Fruit fly (Drosophila melanogaster): ENCODE data around the gene CG3987.
A peak's percentile ranks its signal among the peaks of the same experiment; 100 is the strongest.

Gene CG3987

DNA sequence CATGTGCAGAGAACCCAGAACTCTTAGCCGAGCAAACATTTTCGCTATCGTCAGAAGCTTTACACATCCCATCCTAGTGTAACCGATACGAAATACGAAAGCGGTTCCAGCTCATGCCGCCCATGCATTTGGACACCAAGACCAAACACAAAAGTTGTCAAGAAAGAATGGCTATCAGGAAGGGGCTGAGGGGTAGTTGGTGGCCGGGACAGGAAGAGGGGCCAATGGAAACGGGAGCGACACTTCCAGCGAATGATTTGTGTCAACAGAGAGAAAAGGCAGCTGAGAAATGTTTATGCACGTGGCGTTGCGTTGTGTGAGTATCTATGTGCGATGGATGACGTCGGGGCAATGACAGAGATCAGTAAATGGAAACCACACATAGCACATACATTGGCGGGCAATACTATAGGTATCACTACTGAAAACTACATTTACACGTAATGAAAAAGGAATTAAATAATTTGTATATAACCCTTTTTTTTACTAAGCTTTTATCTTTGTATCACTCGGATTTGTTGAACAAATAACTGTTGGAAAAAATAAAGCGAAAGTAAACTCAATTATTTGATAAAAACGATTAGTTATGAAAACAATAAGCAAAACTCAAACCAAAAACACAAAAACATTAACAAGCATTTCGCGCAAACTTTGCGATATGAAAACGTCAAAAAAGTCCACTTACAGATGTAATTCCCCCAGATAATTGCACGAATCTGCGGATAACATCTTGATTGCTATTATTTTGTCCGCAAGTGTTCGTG, 25.1 kb upstream of the CG3987 start (continued):
- TF ChIP-seq CG10543 (GFP tag; optimal IDR thresholded peaks at IDR 0.05) (no peak), CG6854 (GFP tag; optimal IDR thresholded peaks at IDR 0.05) (no peak), Med (GFP tag) (peak; percentile 62), D (optimal IDR thresholded peaks at IDR 0.05) (no peak), D (GFP tag; optimal IDR thresholded peaks at IDR 0.05) (peak; percentile 64), CG18011 (GFP tag; optimal IDR thresholded peaks at IDR 0.05) (no peak), gfzf (GFP tag; optimal IDR thresholded peaks at IDR 0.05) (no peak), CG9727 (GFP tag; optimal IDR thresholded peaks at IDR 0.05) (peak; percentile 43), row (GFP tag; IDR thresholded peaks at IDR 0.05) (peak; percentile 33; the same call in 2 of the 3 replicates), CG11504 (tag; optimal IDR thresholded peaks at IDR 0.05) (peak; percentile 76), Six4 (GFP tag; optimal IDR thresholded peaks at IDR 0.05) (peak; percentile 18), CG10654 (GFP tag; optimal IDR thresholded peaks at IDR 0.05) (peak; percentile 4), CG12659 (GFP tag; optimal IDR thresholded peaks at IDR 0.05) (peak; percentile 8), nerfin-1 (tag; optimal IDR thresholded peaks at IDR 0.05) (peak; percentile 41), Ets65A (GFP tag) (peak; percentile 83), MBD-R2 (GFP tag; IDR thresholded peaks at IDR 0.05) (no peak), Fer1 (GFP tag; optimal IDR thresholded peaks at IDR 0.05) (no peak), esg (GFP tag; conservative IDR thresholded peaks at IDR 0.05) (no peak), nau (GFP tag; optimal IDR thresholded peaks at IDR 0.05) (peak; percentile 46), phol (tag; optimal IDR thresholded peaks at IDR 0.05) (peak; percentile 70), eve (GFP tag; optimal IDR thresholded peaks at IDR 0.05) (peak in 1 of 2 experiments; percentile 74), trh (GFP tag; optimal IDR thresholded peaks at IDR 0.05) (no peak), CG31441 (GFP tag; IDR thresholded peaks at IDR 0.05) (peak; percentile 71), CG7839 (tag; optimal IDR thresholded peaks at IDR 0.05) (peak; percentile 48), Dfd (GFP tag; optimal IDR thresholded peaks at IDR 0.05) (no peak), trem (tag; optimal IDR thresholded peaks at IDR 0.05) (peak; percentile 3), PHDP (tag; optimal IDR thresholded peaks at IDR 0.05) (peak; percentile 14), Xrp1 (GFP tag; IDR thresholded peaks at IDR 0.05) (peak; percentile 42), CG12391 (tag; optimal IDR thresholded peaks at IDR 0.05) (peak; percentile 39), fd96Cb (tag; optimal IDR thresholded peaks at IDR 0.05) (peak; percentile 62), CG10267 (tag; optimal IDR thresholded peaks at IDR 0.05) (peak; percentile 44), az2 (GFP tag; optimal IDR thresholded peaks at IDR 0.05) (peak; percentile 42), D19A (tag; optimal IDR thresholded peaks at IDR 0.05) (peak; percentile 54)

DNA sequence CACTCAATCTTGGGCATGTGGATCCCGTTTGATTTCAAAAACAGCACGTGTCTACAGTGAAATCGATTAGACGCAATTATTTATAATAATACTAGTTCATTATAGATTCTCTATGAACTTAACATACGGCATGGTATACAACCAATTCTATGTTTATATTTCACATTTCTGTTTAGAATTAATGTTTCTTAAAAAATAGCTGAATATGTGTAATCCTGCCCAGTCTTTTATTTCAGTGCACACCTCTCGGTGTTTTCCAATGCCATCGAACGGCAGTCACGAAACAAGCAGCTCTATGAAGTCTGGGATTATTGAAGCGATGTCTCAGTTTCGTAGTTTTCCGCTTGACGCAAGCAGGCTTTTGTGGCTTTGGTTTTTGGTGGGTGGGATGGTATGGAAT, 22.0 kb upstream of the CG3987 start:
- no peak for TF ChIP-seq CG11695 (GFP tag; IDR thresholded peaks at IDR 0.05)
- no peak for TF ChIP-seq gsb (GFP tag; IDR thresholded peaks at IDR 0.05)
- no peak for TF ChIP-seq GATAe (GFP tag; conservative IDR thresholded peaks at IDR 0.05)
- TF ChIP-seq CG3726 (GFP tag; IDR thresholded peaks at IDR 0.05) = no peak
- no peak for TF ChIP-seq unc-4 (GFP tag; IDR thresholded peaks at IDR 0.05; ENCODE audit: partially characterized antibody)
- peak; percentile 27 for TF ChIP-seq CG8924 (tag; optimal IDR thresholded peaks at IDR 0.05)
- TF ChIP-seq Poxn (GFP tag; IDR thresholded peaks at IDR 0.05) = no peak
- no peak for TF ChIP-seq Sin3A (optimal IDR thresholded peaks at IDR 0.05)
- TF ChIP-seq CG3407 (GFP tag; optimal IDR thresholded peaks at IDR 0.05) = no peak
- no peak for TF ChIP-seq Mrtf (GFP tag; IDR thresholded peaks at IDR 0.05)
- no peak for TF ChIP-seq sim (GFP tag; IDR thresholded peaks at IDR 0.05)
- no peak for TF ChIP-seq CrebB (tag; optimal IDR thresholded peaks at IDR 0.05)
- no peak for TF ChIP-seq CG7786 (GFP tag; optimal IDR thresholded peaks at IDR 0.05)
- TF ChIP-seq pnt (GFP tag; optimal IDR thresholded peaks at IDR 0.05) = no peak
- no peak for TF ChIP-seq shn (GFP tag; optimal IDR thresholded peaks at IDR 0.05)
- TF ChIP-seq stc (GFP tag; IDR thresholded peaks at IDR 0.05) = peak; percentile 65; the same call in 1 of the 2 replicates
- no peak for TF ChIP-seq Fer2 (tag; optimal IDR thresholded peaks at IDR 0.05)
- no peak for TF ChIP-seq Sry-β (GFP tag; optimal IDR thresholded peaks at IDR 0.05)
- TF ChIP-seq wor (GFP tag; IDR thresholded peaks at IDR 0.05) = no peak
- no peak for TF ChIP-seq ase (GFP tag; IDR thresholded peaks at IDR 0.05)

Measured in whole organism, embryonic.